Worm (Caenorhabditis elegans): ENCODE results near the gene CC8.2.

DNA sequence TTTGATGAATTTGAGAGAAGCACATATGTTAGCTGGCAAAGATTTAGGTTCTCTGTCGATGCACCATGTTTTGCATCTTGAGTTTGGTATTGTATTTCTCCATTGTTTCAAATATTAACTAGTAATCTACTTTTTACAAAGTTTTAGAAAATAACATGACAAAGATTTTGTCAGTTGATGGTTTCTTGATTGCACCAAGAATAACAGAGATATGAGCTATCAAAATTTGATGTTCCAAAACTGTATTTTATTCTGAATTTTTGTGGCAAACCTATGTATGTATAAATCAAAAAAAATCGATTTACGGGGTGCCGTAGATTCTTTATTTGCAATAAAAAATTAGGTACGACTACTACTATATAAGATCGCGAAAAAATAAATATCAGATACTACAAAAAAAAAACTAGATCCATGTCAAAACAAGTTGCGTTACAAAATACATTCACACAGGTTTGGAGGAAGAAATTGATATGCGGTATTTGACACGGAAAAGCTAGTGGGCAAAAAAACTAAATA is 3.6 kb downstream of the CC8.2 start:
- no peak for TF ChIP-seq him-1 (tag; optimal IDR thresholded peaks at IDR 0.05)
- TF ChIP-seq W03F9.2 (tag; optimal IDR thresholded peaks at IDR 0.05), result no peak
